Fruit fly (Drosophila melanogaster) S2 (cell line): ENCODE results near the gene CG31278.

ENCODE experiments used
- CG8478 ChIP-seq: fragments of >200 bp; optimal IDR thresholded peaks from 2 replicates; lab custom pipeline; 2018
- CTCF ChIP-seq, 2 experiments: fragments of >200 bp; optimal IDR thresholded peaks; 2 replicates each; lab custom pipeline; 2018

DNA sequence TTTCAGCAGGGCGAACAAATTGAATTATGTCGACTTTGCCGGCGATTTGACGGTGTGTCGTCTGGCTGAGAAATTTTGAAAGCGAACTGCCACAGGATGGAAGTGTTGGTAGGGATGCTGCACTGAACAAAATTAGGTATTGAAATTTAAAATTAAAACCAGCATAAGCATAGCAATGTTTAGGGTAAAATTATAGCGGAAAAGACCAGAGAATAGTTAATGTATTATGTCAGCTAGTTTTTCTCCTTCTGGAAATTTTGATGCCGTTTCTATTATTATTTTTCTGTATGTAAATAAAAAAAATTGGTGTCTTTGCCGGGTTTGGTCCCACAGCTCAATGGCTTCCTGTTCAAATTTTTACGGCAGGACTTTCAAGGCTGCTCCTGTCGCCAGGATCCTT is 18.6 kb upstream of the CG31278 start:
- no peak for TF ChIP-seq CTCF (optimal IDR thresholded peaks at IDR 0.05; lab: Kevin White, UChicago)
- no peak for TF ChIP-seq CG8478 (lab: Kevin White, UChicago)
